Fruit fly (Drosophila melanogaster) whole organism, embryonic: ENCODE data around the gene CAH16.

Experiments used
- BtbVII ChIP-seq: fragments of 200-800 bp; sonication (Bioruptor generic); optimal IDR thresholded peaks from 3 replicates; lab custom pipeline; 2017; ENCODE audit warnings: missing biosample characterization, mild to moderate bottlenecking, missing genetic modification characterization
- CG10462 ChIP-seq: fragments of 200-800 bp; sonication (Bioruptor generic); optimal IDR thresholded peaks from 2 replicates; lab custom pipeline; 2016; ENCODE audit warnings: missing biosample characterization, missing genetic modification characterization
- CG11723 ChIP-seq: fragments of 200-800 bp; sonication (Bioruptor generic); optimal IDR thresholded peaks from 2 replicates; lab custom pipeline; 2017; ENCODE audit warnings: missing biosample characterization, mild to moderate bottlenecking, missing genetic modification characterization
- CG1233 ChIP-seq: fragments of 200-800 bp; sonication (Bioruptor generic); optimal IDR thresholded peaks from 4 replicates; lab custom pipeline; 2018; ENCODE audit warnings: missing biosample characterization, mild to moderate bottlenecking, missing genetic modification characterization
- CG12659 ChIP-seq: fragments of 200-800 bp; sonication (Bioruptor generic); optimal IDR thresholded peaks from 3 replicates; lab custom pipeline; 2017; ENCODE audit warnings: mild to moderate bottlenecking, missing biosample characterization, missing genetic modification reagents, missing genetic modification characterization
- CG13287 ChIP-seq: fragments of 200-800 bp; sonication (Bioruptor generic); IDR thresholded peaks from 2 replicates; pipeline ENCODE4 v1.3.6; 2022; ENCODE audit warnings: missing biosample characterization, missing genetic modification characterization; ENCODE audit not compliant: partially characterized antibody
- CG13775 ChIP-seq: fragments of 200-800 bp; sonication (Bioruptor generic); optimal IDR thresholded peaks from 3 replicates; lab custom pipeline; 2017; ENCODE audit warnings: missing biosample characterization, mild to moderate bottlenecking, missing genetic modification characterization
- CG14710 ChIP-seq: fragments of 200-800 bp; sonication (Bioruptor generic); optimal IDR thresholded peaks from 3 replicates; lab custom pipeline; 2019; ENCODE audit warnings: missing biosample characterization, mild to moderate bottlenecking, missing genetic modification characterization, moderate library complexity
- CG15696 ChIP-seq: fragments of 200-800 bp; sonication (Bioruptor generic); optimal IDR thresholded peaks from 2 replicates; lab custom pipeline; 2019; ENCODE audit warnings: missing biosample characterization, mild to moderate bottlenecking, missing genetic modification characterization, moderate library complexity
- CG1602 ChIP-seq: fragments of 200-800 bp; sonication (Bioruptor generic); optimal IDR thresholded peaks from 3 replicates; lab custom pipeline; 2016; ENCODE audit warnings: missing biosample characterization, missing genetic modification characterization
- CG1603 ChIP-seq: fragments of 200-800 bp; sonication (Bioruptor generic); optimal IDR thresholded peaks from 2 replicates; lab custom pipeline; 2019; ENCODE audit warnings: missing biosample characterization, mild to moderate bottlenecking, missing genetic modification characterization, moderate library complexity
- CG17912 ChIP-seq: fragments of 200-800 bp; sonication (Bioruptor generic); optimal IDR thresholded peaks from 2 replicates; lab custom pipeline; 2018; ENCODE audit warnings: missing biosample characterization, mild to moderate bottlenecking, missing genetic modification characterization
- CG18619 ChIP-seq: fragments of 200-800 bp; sonication (Bioruptor generic); optimal IDR thresholded peaks from 3 replicates; lab custom pipeline; 2017; ENCODE audit warnings: missing biosample characterization, mild to moderate bottlenecking, missing genetic modification characterization
- CG30403 ChIP-seq: fragments of 200-800 bp; sonication (Bioruptor generic); optimal IDR thresholded peaks from 3 replicates; lab custom pipeline; 2016; ENCODE audit warnings: missing biosample characterization, missing genetic modification characterization
- CG30431 ChIP-seq: fragments of 200-800 bp; sonication (Bioruptor generic); optimal IDR thresholded peaks from 2 replicates; lab custom pipeline; 2017; ENCODE audit warnings: missing biosample characterization, missing genetic modification characterization
- CG6854 ChIP-seq: fragments of 200-800 bp; sonication (Bioruptor generic); optimal IDR thresholded peaks from 3 replicates; lab custom pipeline; 2017; ENCODE audit warnings: missing biosample characterization, mild to moderate bottlenecking, missing genetic modification characterization
- CG7357 ChIP-seq: fragments of 200-800 bp; sonication (Bioruptor generic); IDR thresholded peaks from 3 replicates; pipeline ENCODE4 v1.3.6; 2022; ENCODE audit warnings: missing biosample characterization, missing genetic modification characterization
- CG8089 ChIP-seq: fragments of 200-800 bp; sonication (Bioruptor generic); optimal IDR thresholded peaks from 3 replicates; lab custom pipeline; 2016; ENCODE audit warnings: missing biosample characterization, missing genetic modification characterization
- CG9609 ChIP-seq: fragments of 200-800 bp; sonication (Bioruptor generic); optimal IDR thresholded peaks from 3 replicates; lab custom pipeline; 2016; ENCODE audit warnings: missing biosample characterization, missing genetic modification characterization
- E2f1 ChIP-seq: fragments of 200-800 bp; sonication (Bioruptor generic); IDR thresholded peaks from 2 replicates; pipeline ENCODE4 v1.3.6; 2022; ENCODE audit warnings: missing biosample characterization, missing genetic modification characterization
- Elba2 ChIP-seq: fragments of 200-800 bp; sonication (Bioruptor generic); optimal IDR thresholded peaks from 3 replicates; lab custom pipeline; 2016; ENCODE audit warnings: missing biosample characterization, missing genetic modification characterization
- Hsf ChIP-seq: fragments of 200-800 bp; sonication (Bioruptor generic); optimal IDR thresholded peaks from 3 replicates; lab custom pipeline; 2016; ENCODE audit warnings: missing biosample characterization, missing genetic modification characterization
- MTF-1 ChIP-seq: fragments of 200-800 bp; sonication (Bioruptor generic); optimal IDR thresholded peaks from 2 replicates; lab custom pipeline; 2018; ENCODE audit warnings: missing biosample characterization, mild to moderate bottlenecking, missing genetic modification characterization, borderline replicate concordance
- NC2α ChIP-seq: fragments of 200-800 bp; sonication (Bioruptor generic); optimal IDR thresholded peaks from 2 replicates; lab custom pipeline; 2016; ENCODE audit warnings: missing biosample characterization, missing genetic modification characterization
- Pdp1 ChIP-seq, 2 experiments: fragments of 200-800 bp; sonication (Bioruptor generic); optimal IDR thresholded peaks; 3 replicates each; lab custom pipeline; 2016; ENCODE audit warnings: missing biosample characterization in 2 of 2, missing genetic modification characterization in 2 of 2, mild to moderate bottlenecking in 1 of 2, moderate library complexity in 1 of 2
- Sox100B ChIP-seq: fragments of 200-800 bp; sonication (Bioruptor generic); optimal IDR thresholded peaks from 3 replicates; lab custom pipeline; 2018; ENCODE audit warnings: missing biosample characterization, mild to moderate bottlenecking, missing genetic modification characterization
- Taf1 ChIP-seq: fragments of 200-800 bp; sonication (Bioruptor generic); IDR thresholded peaks from 2 replicates; pipeline ENCODE4 v1.3.6; 2022; ENCODE audit warnings: missing biosample characterization, missing genetic modification characterization
- az2 ChIP-seq: fragments of 200-800 bp; sonication (Bioruptor generic); optimal IDR thresholded peaks from 3 replicates; lab custom pipeline; 2016; ENCODE audit warnings: missing biosample characterization, missing genetic modification characterization
- bcd ChIP-seq: fragments of 200-800 bp; sonication (Bioruptor generic); optimal IDR thresholded peaks from 2 replicates; lab custom pipeline; 2017; ENCODE audit warnings: missing biosample characterization, mild to moderate bottlenecking, missing genetic modification characterization
- cg ChIP-seq: fragments of 200-800 bp; sonication (Bioruptor generic); optimal IDR thresholded peaks from 3 replicates; lab custom pipeline; 2019; ENCODE audit warnings: missing biosample characterization, mild to moderate bottlenecking, missing genetic modification characterization, moderate library complexity
- dpn ChIP-seq, 2 experiments: fragments of 200-800 bp; sonication (Bioruptor generic); optimal IDR thresholded peaks; 3 replicates each; lab custom pipeline; 2016; ENCODE audit warnings: missing biosample characterization in 2 of 2, missing genetic modification characterization in 2 of 2
- ems ChIP-seq: fragments of 200-800 bp; sonication (Bioruptor generic); optimal IDR thresholded peaks from 3 replicates; lab custom pipeline; 2016; ENCODE audit warnings: missing biosample characterization, missing genetic modification characterization
- eve ChIP-seq, 2 experiments: fragments of >200 bp; optimal IDR thresholded peaks; 2 replicates each; lab custom pipeline; 2017; ENCODE audit warnings: missing biosample characterization in 2 of 2, missing genetic modification characterization in 2 of 2
- fd102C ChIP-seq: fragments of 200-800 bp; sonication (Bioruptor generic); optimal IDR thresholded peaks from 2 replicates; lab custom pipeline; 2018; ENCODE audit warnings: missing biosample characterization, mild to moderate bottlenecking, missing genetic modification characterization, moderate library complexity
- fd3F ChIP-seq: fragments of 200-800 bp; sonication (Bioruptor generic); optimal IDR thresholded peaks from 2 replicates; lab custom pipeline; 2018; ENCODE audit warnings: missing biosample characterization, mild to moderate bottlenecking, missing genetic modification characterization, moderate library complexity
- kni ChIP-seq: fragments of 200-800 bp; sonication (Bioruptor generic); optimal IDR thresholded peaks from 3 replicates; lab custom pipeline; 2017; ENCODE audit warnings: mild to moderate bottlenecking, missing biosample characterization, missing genetic modification reagents, missing genetic modification characterization
- maf-S ChIP-seq: fragments of 200-800 bp; sonication (Bioruptor generic); optimal IDR thresholded peaks from 2 replicates; lab custom pipeline; 2016; ENCODE audit warnings: missing biosample characterization, missing genetic modification characterization
- nom ChIP-seq: fragments of 200-800 bp; sonication (Bioruptor generic); optimal IDR thresholded peaks from 2 replicates; lab custom pipeline; 2017; ENCODE audit warnings: missing biosample characterization, missing genetic modification characterization, mild to moderate bottlenecking, moderate library complexity, missing genetic modification reagents
- org-1 ChIP-seq: fragments of 200-800 bp; sonication (Bioruptor generic); optimal IDR thresholded peaks from 2 replicates; lab custom pipeline; 2017; ENCODE audit warnings: missing biosample characterization, missing genetic modification characterization
- pita ChIP-seq: fragments of 200-800 bp; sonication (Bioruptor generic); optimal IDR thresholded peaks from 2 replicates; lab custom pipeline; 2017; ENCODE audit warnings: missing biosample characterization, mild to moderate bottlenecking, missing genetic modification characterization
- scrt ChIP-seq: fragments of 200-800 bp; sonication (Bioruptor generic); optimal IDR thresholded peaks from 2 replicates; lab custom pipeline; 2018; ENCODE audit warnings: missing biosample characterization, mild to moderate bottlenecking, missing genetic modification characterization, moderate library complexity
- sim ChIP-seq: fragments of 200-800 bp; sonication (Bioruptor generic); IDR thresholded peaks from 2 replicates; pipeline ENCODE4 v1.3.6; 2022; ENCODE audit warnings: missing biosample characterization, missing genetic modification characterization
- toy ChIP-seq: fragments of 200-800 bp; sonication (Bioruptor generic); IDR thresholded peaks from 2 replicates; pipeline ENCODE4 v1.3.6; 2022; ENCODE audit warnings: missing biosample characterization, missing genetic modification characterization
- vfl ChIP-seq: fragments of 200-800 bp; sonication (Bioruptor generic); optimal IDR thresholded peaks from 2 replicates; lab custom pipeline; 2016; ENCODE audit warnings: missing biosample characterization, missing genetic modification characterization
- wek ChIP-seq: fragments of 200-800 bp; sonication (Bioruptor generic); optimal IDR thresholded peaks from 3 replicates; lab custom pipeline; 2018; ENCODE audit warnings: missing biosample characterization, mild to moderate bottlenecking, missing genetic modification characterization, moderate library complexity
- yki ChIP-seq: fragments of >200 bp; optimal IDR thresholded peaks from 3 replicates; lab custom pipeline; 2018
- z ChIP-seq: fragments of 200-800 bp; sonication (Bioruptor generic); IDR thresholded peaks from 3 replicates; pipeline ENCODE4 v1.3.6; 2022; ENCODE audit warnings: missing biosample characterization, missing genetic modification characterization
- zen ChIP-seq: fragments of 200-800 bp; sonication (Bioruptor generic); optimal IDR thresholded peaks from 3 replicates; lab custom pipeline; 2018; ENCODE audit warnings: missing biosample characterization, mild to moderate bottlenecking, missing genetic modification characterization, moderate library complexity
- zen2 ChIP-seq: fragments of 200-800 bp; sonication (Bioruptor generic); IDR thresholded peaks from 3 replicates; pipeline ENCODE4 v1.3.6; 2022; ENCODE audit warnings: missing biosample characterization, missing genetic modification characterization; ENCODE audit not compliant: partially characterized antibody

Gene CAH16

dm6 chr3R:31222125-31222889 lies 37.7 kb upstream of the CAH16 start (continued):
- TF ChIP-seq MTF-1 (GFP tag; lab: Kevin White, UChicago) (peak; percentile 53), CG18619 (GFP tag; lab: Kevin White, UChicago) (peak; percentile 89), CG6854 (peak; percentile 48), Hsf (GFP tag; lab: Kevin White, UChicago) (peak; percentile 88), Elba2 (GFP tag; lab: Kevin White, UChicago) (peak; percentile 17), CG9609 (GFP tag; lab: Kevin White, UChicago) (peak; percentile 87), yki (no peak), BtbVII (GFP tag; lab: Kevin White, UChicago) (peak; percentile 70), Taf1 (GFP tag; lab: Robert Waterston, UW) (no peak), CG11723 (GFP tag; lab: Kevin White, UChicago) (peak; percentile 61), toy (GFP tag; lab: Robert Waterston, UW) (no peak), CG10462 (GFP tag; lab: Kevin White, UChicago) (peak; percentile 58), ems (peak; percentile 77), zen2 (GFP tag; lab: Robert Waterston, UW) (no peak), CG15696 (tag; lab: Kevin White, UChicago) (peak; percentile 81), CG12659 (GFP tag; lab: Kevin White, UChicago) (peak; percentile 87), CG17912 (GFP tag; lab: Kevin White, UChicago) (peak; percentile 60), bcd (GFP tag; lab: Kevin White, UChicago) (peak; percentile 85), CG30431 (peak; percentile 69), dpn (GFP tag; optimal IDR thresholded peaks at IDR 0.05; lab: Kevin White, UChicago) (peak; percentile 85 to 89), wek (GFP tag; lab: Kevin White, UChicago) (peak; percentile 62), z (GFP tag; lab: Robert Waterston, UW) (no peak), E2f1 (GFP tag; lab: Robert Waterston, UW) (no peak), CG8089 (GFP tag; lab: Kevin White, UChicago) (peak; percentile 75), CG30403 (GFP tag; lab: Kevin White, UChicago) (peak; percentile 91), az2 (GFP tag; lab: Kevin White, UChicago) (peak; percentile 81), vfl (GFP tag; lab: Kevin White, UChicago) (peak; percentile 82), maf-S (peak; percentile 84), pita (GFP tag; lab: Kevin White, UChicago) (no peak), Sox100B (peak; percentile 81), cg (GFP tag; lab: Kevin White, UChicago) (peak; percentile 56), scrt (GFP tag; lab: Kevin White, UChicago) (peak; percentile 71), CG14710 (peak; percentile 75), CG13287 (no peak), fd3F (GFP tag; lab: Kevin White, UChicago) (peak; percentile 64), Pdp1 (GFP tag; optimal IDR thresholded peaks at IDR 0.05; lab: Kevin White, UChicago) (peak; percentile 76 to 86), kni (GFP tag; lab: Kevin White, UChicago) (peak; percentile 52), sim (GFP tag; lab: Robert Waterston, UW) (no peak), eve (GFP tag; optimal IDR thresholded peaks at IDR 0.05; lab: Kevin White, UChicago) (peak in 1 of 2 experiments; percentile 26), CG1233 (GFP tag; lab: Kevin White, UChicago) (peak; percentile 76), NC2α (GFP tag; lab: Kevin White, UChicago) (peak; percentile 45), CG1602 (GFP tag; lab: Kevin White, UChicago) (peak; percentile 73), nom (GFP tag; lab: Kevin White, UChicago) (no peak), fd102C (GFP tag; lab: Kevin White, UChicago) (peak; percentile 32), CG1603 (tag; lab: Kevin White, UChicago) (peak; percentile 84), CG13775 (GFP tag; lab: Kevin White, UChicago) (peak; percentile 83), org-1 (GFP tag; lab: Kevin White, UChicago) (peak; percentile 90), zen (peak; percentile 71), CG7357 (GFP tag; lab: Robert Waterston, UW) (peak; percentile 76; the same call in 2 of the 3 replicates)
